Fruit fly (Drosophila melanogaster): Measurements from ENCODE around the gene Cyp4d14.

Cyp4d14 gene

DNA sequence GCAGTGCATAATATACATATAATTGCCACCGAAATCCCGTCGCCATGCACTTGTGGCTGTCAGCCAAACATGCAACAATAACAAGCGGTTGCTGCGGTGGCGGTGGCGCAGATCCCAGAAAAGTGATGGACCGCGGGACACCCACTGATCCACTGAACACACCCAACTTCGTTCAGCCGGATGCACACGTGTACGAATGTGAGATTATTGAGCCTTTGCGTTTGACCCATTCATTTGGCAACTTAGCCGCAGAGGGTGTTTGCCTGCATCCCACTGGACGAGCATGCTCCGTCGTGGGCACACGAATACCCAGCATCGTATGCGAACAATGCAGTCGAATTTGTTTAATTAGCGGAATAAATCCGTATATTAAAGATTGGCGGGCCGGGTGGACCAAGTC, 9.7 kb downstream of the Cyp4d14 start:
- TF ChIP-seq esn (GFP tag; optimal IDR thresholded peaks at IDR 0.05) (no peak), Hr38 (GFP tag; optimal IDR thresholded peaks at IDR 0.05) (no peak), CG6854 (GFP tag; optimal IDR thresholded peaks at IDR 0.05) (no peak), Smox (GFP tag; optimal IDR thresholded peaks at IDR 0.05) (no peak), CG11762 (GFP tag; optimal IDR thresholded peaks at IDR 0.05; ENCODE audit: insufficient read depth) (no peak), Lpt (GFP tag; optimal IDR thresholded peaks at IDR 0.05) (peak; percentile 35), CG6276 (GFP tag; optimal IDR thresholded peaks at IDR 0.05) (peak; percentile 28), svp (GFP tag) (peak; percentile 48), CG6163 (GFP tag; IDR thresholded peaks at IDR 0.05) (peak; percentile 55), pdm3 (GFP tag; optimal IDR thresholded peaks at IDR 0.05) (peak; percentile 7), eg (GFP tag; IDR thresholded peaks at IDR 0.05) (peak; percentile 81), Hr39 (GFP tag; optimal IDR thresholded peaks at IDR 0.05) (no peak), CG32006 (GFP tag; optimal IDR thresholded peaks at IDR 0.05) (peak; percentile 62), CG10669 (GFP tag; optimal IDR thresholded peaks at IDR 0.05) (no peak), CG11294 (GFP tag; IDR thresholded peaks at IDR 0.05) (peak; percentile 23; the same call in 1 of the 2 replicates), CG8319 (GFP tag; optimal IDR thresholded peaks at IDR 0.05) (no peak), Sox102F (GFP tag; optimal IDR thresholded peaks at IDR 0.05) (no peak), CG6808 (GFP tag; optimal IDR thresholded peaks at IDR 0.05) (no peak), Eip78C (GFP tag) (peak; percentile 14), CG15336 (GFP tag; IDR thresholded peaks at IDR 0.05) (peak; percentile 72), CG8632 (GFP tag; optimal IDR thresholded peaks at IDR 0.05) (no peak), Hr4 (GFP tag; optimal IDR thresholded peaks at IDR 0.05) (peak; percentile 53), CG4318 (GFP tag; optimal IDR thresholded peaks at IDR 0.05) (peak; percentile 0), CG8119 (GFP tag; IDR thresholded peaks at IDR 0.05) (peak; percentile 66), dac (GFP tag; optimal IDR thresholded peaks at IDR 0.05) (peak; percentile 15), Eip93F (GFP tag; optimal IDR thresholded peaks at IDR 0.05) (no peak), Gug (GFP tag; IDR thresholded peaks at IDR 0.05) (peak; percentile 36; the same call in 1 of the 2 replicates), CG9139 (GFP tag; optimal IDR thresholded peaks at IDR 0.05) (no peak), Ets21C (GFP tag; optimal IDR thresholded peaks at IDR 0.05) (no peak), CG1621 (tag; optimal IDR thresholded peaks at IDR 0.05) (no peak)

DNA sequence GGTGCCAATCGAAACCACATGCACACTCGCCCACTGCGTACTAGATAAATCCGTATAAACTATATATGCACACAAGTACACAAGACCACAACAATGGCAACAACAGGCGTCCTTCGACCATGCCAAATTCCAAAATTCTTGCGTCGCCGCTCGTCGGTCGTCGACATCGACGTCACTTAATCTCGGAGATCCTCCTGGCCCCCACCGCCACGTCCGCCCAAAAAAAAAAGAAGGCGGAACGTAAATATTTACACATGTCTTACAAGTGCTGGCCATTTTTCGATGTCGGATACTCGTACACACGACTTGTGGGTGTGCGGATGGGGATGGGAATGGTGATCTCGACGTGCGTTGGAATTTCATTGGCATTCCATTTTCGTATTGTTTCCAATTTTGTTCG, 11.8 kb downstream of the Cyp4d14 start:
- TF ChIP-seq spab (GFP tag; optimal IDR thresholded peaks at IDR 0.05) (no peak), Ets96B (tag; optimal IDR thresholded peaks at IDR 0.05) (no peak), CG10631 (GFP tag; optimal IDR thresholded peaks at IDR 0.05) (no peak), Gug (GFP tag; IDR thresholded peaks at IDR 0.05) (no peak), esn (GFP tag; optimal IDR thresholded peaks at IDR 0.05) (no peak), CG8119 (GFP tag; IDR thresholded peaks at IDR 0.05) (no peak), CG8632 (GFP tag; optimal IDR thresholded peaks at IDR 0.05) (no peak), CG31627 (GFP tag; optimal IDR thresholded peaks at IDR 0.05) (no peak), CG10669 (GFP tag; optimal IDR thresholded peaks at IDR 0.05) (no peak), dsx (GFP tag; optimal IDR thresholded peaks at IDR 0.05; ENCODE audit: poor library complexity, severe bottlenecking) (no peak), ss (GFP tag; optimal IDR thresholded peaks at IDR 0.05) (no peak), Blimp-1 (GFP tag; optimal IDR thresholded peaks at IDR 0.05) (no peak), Sox102F (GFP tag; optimal IDR thresholded peaks at IDR 0.05) (no peak), eg (GFP tag; IDR thresholded peaks at IDR 0.05) (no peak), Sox15 (GFP tag; optimal IDR thresholded peaks at IDR 0.05) (no peak), CG11762 (GFP tag; optimal IDR thresholded peaks at IDR 0.05; ENCODE audit: insufficient read depth) (no peak), CG1621 (tag; optimal IDR thresholded peaks at IDR 0.05) (no peak)
